Fruit fly (Drosophila melanogaster) whole organism, embryonic: Measurements from ENCODE around the gene CG18281.
"Not testable (repeated sequence)": the region's sequence is repeated elsewhere in the genome, so short reads cannot be mapped to it uniquely, and the experiment has no call there.

Experiments used
- CG10321 ChIP-seq: fragments of 200-800 bp; sonication (Bioruptor generic); IDR thresholded peaks from 2 replicates; pipeline ENCODE4 v1.3.6; 2022; ENCODE audit warnings: missing biosample characterization, missing genetic modification characterization
- CG11093 ChIP-seq: fragments of 200-800 bp; sonication (Bioruptor generic); IDR thresholded peaks from 3 replicates; pipeline ENCODE4 v1.3.6; 2022; ENCODE audit warnings: missing biosample characterization, missing genetic modification characterization
- CG11696 ChIP-seq: fragments of 200-800 bp; sonication (Bioruptor generic); IDR thresholded peaks from 2 replicates; pipeline ENCODE4 v1.3.6; 2022; ENCODE audit warnings: missing biosample characterization, missing genetic modification characterization
- CG14860 ChIP-seq: fragments of 200-800 bp; sonication (Bioruptor generic); IDR thresholded peaks from 3 replicates; pipeline ENCODE4 v1.3.6; 2022; ENCODE audit warnings: missing biosample characterization, missing genetic modification characterization; ENCODE audit not compliant: partially characterized antibody
- CG15696 ChIP-seq: fragments of 200-800 bp; sonication (Bioruptor generic); optimal IDR thresholded peaks from 2 replicates; lab custom pipeline; 2019; ENCODE audit warnings: missing biosample characterization, mild to moderate bottlenecking, missing genetic modification characterization, moderate library complexity
- CG16779 ChIP-seq: fragments of 200-800 bp; sonication (Bioruptor generic); IDR thresholded peaks from 2 replicates; pipeline ENCODE4 v1.3.6; 2022; ENCODE audit warnings: missing biosample characterization, missing genetic modification characterization
- CG16813 ChIP-seq: fragments of 200-800 bp; sonication (Bioruptor generic); IDR thresholded peaks from 3 replicates; pipeline ENCODE4 v1.3.6; 2022; ENCODE audit warnings: missing biosample characterization, missing genetic modification characterization; ENCODE audit not compliant: partially characterized antibody
- CG17385 ChIP-seq: fragments of 200-800 bp; sonication (Bioruptor generic); optimal IDR thresholded peaks from 3 replicates; lab custom pipeline; 2018; ENCODE audit warnings: missing biosample characterization, mild to moderate bottlenecking, missing genetic modification characterization
- CG18476 ChIP-seq: fragments of 200-800 bp; sonication (Bioruptor generic); optimal IDR thresholded peaks from 2 replicates; lab custom pipeline; 2016; ENCODE audit warnings: missing biosample characterization, mild to moderate bottlenecking, missing genetic modification characterization
- CG34376 ChIP-seq: fragments of 200-800 bp; sonication (Bioruptor generic); optimal IDR thresholded peaks from 2 replicates; lab custom pipeline; 2018; ENCODE audit warnings: missing biosample characterization, mild to moderate bottlenecking, missing genetic modification characterization
- CG5953 ChIP-seq: fragments of 200-800 bp; sonication (Bioruptor generic); IDR thresholded peaks from 2 replicates; pipeline ENCODE4 v1.3.6; 2022; ENCODE audit warnings: missing biosample characterization, missing genetic modification characterization
- CG6791 ChIP-seq: fragments of 200-800 bp; sonication (Bioruptor generic); IDR thresholded peaks from 3 replicates; pipeline ENCODE4 v1.3.6; 2022; ENCODE audit warnings: missing biosample characterization, missing genetic modification characterization; ENCODE audit not compliant: partially characterized antibody
- CG7963 ChIP-seq: fragments of 200-800 bp; sonication (Bioruptor generic); IDR thresholded peaks from 3 replicates; pipeline ENCODE4 v1.3.6; 2022; ENCODE audit warnings: missing biosample characterization, missing genetic modification characterization; ENCODE audit not compliant: partially characterized antibody
- CG7987 ChIP-seq: fragments of 200-800 bp; sonication (Bioruptor generic); optimal IDR thresholded peaks from 2 replicates; lab custom pipeline; 2018; ENCODE audit warnings: missing biosample characterization, mild to moderate bottlenecking, missing genetic modification characterization, moderate library complexity
- CG9727 ChIP-seq: fragments of 200-800 bp; sonication (Bioruptor generic); optimal IDR thresholded peaks from 3 replicates; lab custom pipeline; 2017; ENCODE audit warnings: missing biosample characterization, mild to moderate bottlenecking, missing genetic modification characterization
- CTCF ChIP-seq: fragments of 200-800 bp; sonication (Bioruptor generic); optimal IDR thresholded peaks from 2 replicates; lab custom pipeline; 2017; ENCODE audit warnings: missing biosample characterization, mild to moderate bottlenecking, missing genetic modification characterization, moderate library complexity
- Dll ChIP-seq: fragments of 200-800 bp; sonication (Bioruptor generic); IDR thresholded peaks from 4 replicates; pipeline ENCODE4 v1.3.6; 2022; ENCODE audit warnings: missing biosample characterization, missing genetic modification characterization; ENCODE audit not compliant: partially characterized antibody
- Ets65A ChIP-seq: fragments of 200-800 bp; sonication (Bioruptor generic); peaks from one replicate; lab custom pipeline; 2016; ENCODE audit warnings: missing biosample characterization, missing genetic modification characterization
- HLH4C ChIP-seq: fragments of 200-800 bp; sonication (Bioruptor generic); IDR thresholded peaks from 3 replicates; pipeline ENCODE4 v1.3.6; 2022; ENCODE audit warnings: missing biosample characterization, missing genetic modification characterization; ENCODE audit not compliant: partially characterized antibody
- HmgZ ChIP-seq: fragments of 200-800 bp; sonication (Bioruptor generic); optimal IDR thresholded peaks from 2 replicates; lab custom pipeline; 2018; ENCODE audit warnings: missing biosample characterization, mild to moderate bottlenecking, missing genetic modification characterization
- Jarid2 ChIP-seq: fragments of 200-800 bp; sonication (Bioruptor generic); optimal IDR thresholded peaks from 3 replicates; lab custom pipeline; 2017; ENCODE audit warnings: mild to moderate bottlenecking, missing biosample characterization, missing genetic modification reagents, missing genetic modification characterization
- Myb ChIP-seq: fragments of 200-800 bp; sonication (Bioruptor generic); optimal IDR thresholded peaks from 2 replicates; lab custom pipeline; 2016; ENCODE audit warnings: missing biosample characterization, missing genetic modification characterization
- Opbp ChIP-seq: fragments of 200-800 bp; sonication (Bioruptor generic); IDR thresholded peaks from 3 replicates; pipeline ENCODE4 v1.3.6; 2022; ENCODE audit warnings: missing biosample characterization, missing genetic modification characterization; ENCODE audit not compliant: partially characterized antibody
- Scr ChIP-seq: fragments of 200-800 bp; sonication (Bioruptor generic); IDR thresholded peaks from 2 replicates; pipeline ENCODE4 v1.3.6; 2022; ENCODE audit warnings: missing biosample characterization, missing genetic modification characterization; ENCODE audit not compliant: partially characterized antibody
- Stat92E ChIP-seq, 3 experiments: fragments of >200 bp in 2 of 3; fragments of 200-800 bp in 1 of 3; sonication (Bioruptor generic) in 1 of 3; optimal IDR thresholded peaks; 2 replicates each; lab custom pipeline; 2017 to 2019; ENCODE audit warnings: missing biosample characterization in 3 of 3, missing genetic modification characterization in 3 of 3, mild to moderate bottlenecking in 1 of 3, moderate library complexity in 1 of 3
- Taf1 ChIP-seq: fragments of 200-800 bp; sonication (Bioruptor generic); IDR thresholded peaks from 2 replicates; pipeline ENCODE4 v1.3.6; 2022; ENCODE audit warnings: missing biosample characterization, missing genetic modification characterization
- br ChIP-seq: fragments of >200 bp; optimal IDR thresholded peaks from 2 replicates; lab custom pipeline; 2017
- chinmo ChIP-seq: fragments of 200-800 bp; sonication (Bioruptor generic); IDR thresholded peaks from 4 replicates; pipeline ENCODE4 v1.3.6; 2022; ENCODE audit warnings: missing biosample characterization, missing genetic modification characterization; ENCODE audit not compliant: partially characterized antibody
- ems ChIP-seq: fragments of 200-800 bp; sonication (Bioruptor generic); optimal IDR thresholded peaks from 3 replicates; lab custom pipeline; 2016; ENCODE audit warnings: missing biosample characterization, missing genetic modification characterization
- grn ChIP-seq: fragments of 200-800 bp; sonication (Bioruptor generic); optimal IDR thresholded peaks from 3 replicates; lab custom pipeline; 2017; ENCODE audit warnings: missing biosample characterization, missing genetic modification characterization
- h ChIP-seq: fragments of >200 bp; optimal IDR thresholded peaks from 2 replicates; lab custom pipeline; 2017
- inv ChIP-seq: fragments of 200-800 bp; sonication (Bioruptor generic); IDR thresholded peaks from 2 replicates; pipeline ENCODE4 v1.3.6; 2022; ENCODE audit warnings: missing biosample characterization, missing genetic modification characterization; ENCODE audit not compliant: partially characterized antibody
- kay ChIP-seq: fragments of 200-800 bp; sonication (Bioruptor generic); optimal IDR thresholded peaks from 2 replicates; lab custom pipeline; 2016; ENCODE audit warnings: missing biosample characterization, missing genetic modification characterization
- knrl ChIP-seq: fragments of 200-800 bp; sonication (Bioruptor generic); IDR thresholded peaks from 3 replicates; pipeline ENCODE4 v1.3.6; 2022; ENCODE audit warnings: missing biosample characterization, missing genetic modification characterization; ENCODE audit not compliant: partially characterized antibody
- mld ChIP-seq: fragments of 200-800 bp; sonication (Bioruptor generic); IDR thresholded peaks from 3 replicates; pipeline ENCODE4 v1.3.6; 2022; ENCODE audit warnings: missing biosample characterization, missing genetic modification characterization; ENCODE audit not compliant: partially characterized antibody
- nerfin-2 ChIP-seq: fragments of 200-800 bp; sonication (Bioruptor generic); IDR thresholded peaks from 2 replicates; pipeline ENCODE4 v1.3.6; 2022; ENCODE audit warnings: missing biosample characterization, missing genetic modification characterization; ENCODE audit not compliant: partially characterized antibody
- otp ChIP-seq: fragments of 200-800 bp; sonication (Bioruptor generic); IDR thresholded peaks from 3 replicates; pipeline ENCODE4, ENCODE4 v1.3.6; 2022; ENCODE audit warnings: missing biosample characterization, missing genetic modification characterization
- phol ChIP-seq: fragments of 200-800 bp; sonication (Bioruptor generic); optimal IDR thresholded peaks from 3 replicates; lab custom pipeline; 2018; ENCODE audit warnings: missing biosample characterization, mild to moderate bottlenecking, missing genetic modification characterization, moderate library complexity
- sens ChIP-seq: fragments of 200-800 bp; sonication (Bioruptor generic); peaks from one replicate; lab custom pipeline; 2016; ENCODE audit warnings: missing biosample characterization, missing genetic modification characterization
- slbo ChIP-seq: fragments of 200-800 bp; sonication (Bioruptor generic); IDR thresholded peaks from 2 replicates; pipeline ENCODE4 v1.3.6; 2022; ENCODE audit warnings: missing biosample characterization, missing genetic modification characterization
- tna ChIP-seq: fragments of 200-800 bp; sonication (Bioruptor generic); IDR thresholded peaks from 2 replicates; pipeline ENCODE4 v1.3.6; 2022; ENCODE audit warnings: missing biosample characterization, missing genetic modification characterization; ENCODE audit not compliant: partially characterized antibody
- trem ChIP-seq: fragments of 200-800 bp; optimal IDR thresholded peaks from 3 replicates; lab custom pipeline; 2019; ENCODE audit warnings: missing biosample characterization, mild to moderate bottlenecking, missing genetic modification characterization, moderate library complexity
- tup ChIP-seq: fragments of 200-800 bp; sonication (Bioruptor generic); optimal IDR thresholded peaks from 2 replicates; lab custom pipeline; 2016; ENCODE audit warnings: missing biosample characterization, mild to moderate bottlenecking, missing genetic modification characterization, moderate library complexity
- vfl ChIP-seq: fragments of 200-800 bp; sonication (Bioruptor generic); optimal IDR thresholded peaks from 2 replicates; lab custom pipeline; 2016; ENCODE audit warnings: missing biosample characterization, missing genetic modification characterization
- vnd ChIP-seq: fragments of 200-800 bp; sonication (Bioruptor generic); IDR thresholded peaks from 3 replicates; pipeline ENCODE4 v1.3.6; 2022; ENCODE audit warnings: missing biosample characterization, missing genetic modification characterization; ENCODE audit not compliant: partially characterized antibody

CG18281 gene

dm6 chr3L:20503256-20503655, 3.6 kb downstream of the CG18281 start:
- TF ChIP-seq kay (GFP tag; lab: Kevin White, UChicago) (no peak), CG7963 (GFP tag; lab: Robert Waterston, UW) (peak; percentile 42; the same call in 2 of the 3 replicates), CG16813 (GFP tag; lab: Robert Waterston, UW) (peak; percentile 78), Dll (GFP tag; lab: Robert Waterston, UW) (0 out of 4 replicates have a peak, but pooled peaks have one; percentile 24), Ets65A (GFP tag; lab: Kevin White, UChicago) (peak; percentile 52), nerfin-2 (GFP tag; lab: Robert Waterston, UW) (peak; percentile 54), CG10321 (GFP tag; lab: Robert Waterston, UW) (no peak), tna (GFP tag; lab: Robert Waterston, UW) (peak; percentile 50; the same call in 1 of the 2 replicates), HLH4C (GFP tag; lab: Robert Waterston, UW) (peak; percentile 62; the same call in 2 of the 3 replicates), mld (GFP tag; lab: Robert Waterston, UW) (0 out of 3 replicates have a peak, but pooled peaks have one; percentile 35), CG15696 (tag; lab: Kevin White, UChicago) (no peak), vnd (0 out of 3 replicates have a peak, but pooled peaks have one; percentile 36), knrl (GFP tag; lab: Robert Waterston, UW) (peak; percentile 11; the same call in 1 of the 3 replicates), CG16779 (no peak), Scr (peak; percentile 46), inv (GFP tag; lab: Robert Waterston, UW) (peak; percentile 25; the same call in 1 of the 2 replicates), CG14860 (GFP tag; lab: Robert Waterston, UW) (peak; percentile 58; the same call in 2 of the 3 replicates), CG6791 (GFP tag; lab: Robert Waterston, UW) (peak; percentile 54; the same call in 2 of the 3 replicates)

- TF ChIP-seq CG5953 (GFP tag; lab: Robert Waterston, UW); Taf1 (GFP tag; lab: Robert Waterston, UW); phol (tag; lab: Kevin White, UChicago): not testable (repeated sequence)
These were observed 4.2 kb downstream of the CG18281 start, which contains the start of gene CG17637 for dm6 chr3L:20503886-20504285. Gene CG17637, plus strand, starts transcription at chr3L:20504186.

dm6 chr3L:20505732-20506131, 6.1 kb downstream of the CG18281 start, which contains the start of gene CG5078:
Gene CG5078, plus strand, starts transcription at chr3L:20506032.
- TF ChIP-seq sens (GFP tag; lab: Kevin White, UChicago) (peak; percentile 2), tup (GFP tag; lab: Kevin White, UChicago) (no peak), Ets65A (GFP tag; lab: Kevin White, UChicago) (peak; percentile 66)
- TF ChIP-seq, all 482 proteins: peak for 2

DNA sequence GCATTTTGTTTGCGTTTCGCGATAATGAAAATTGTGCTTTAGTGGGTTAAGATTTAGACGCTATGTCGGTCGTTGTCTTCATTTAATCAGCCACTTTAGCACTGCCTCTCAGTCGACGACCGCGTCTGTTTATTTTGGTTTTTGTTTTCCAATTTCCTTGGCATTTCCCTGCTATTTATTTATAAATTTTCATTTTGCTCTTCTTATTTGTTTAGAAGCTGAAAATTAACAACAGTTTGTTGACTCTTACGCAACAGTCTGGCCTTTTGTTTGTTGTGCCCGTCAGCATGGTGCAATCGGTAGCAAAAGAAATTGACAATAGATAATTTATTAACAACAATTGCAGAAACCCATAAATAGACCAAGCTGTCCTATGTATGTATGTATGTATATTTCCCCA, 7.9 kb downstream of the CG18281 start:
- TF ChIP-seq CG34376 (no peak), CG18476 (GFP tag; lab: Kevin White, UChicago) (no peak), CG17385 (GFP tag; lab: Kevin White, UChicago) (no peak), Jarid2 (GFP tag; lab: Kevin White, UChicago) (no peak), h (lab: Kevin White, UChicago) (no peak), HmgZ (tag; lab: Kevin White, UChicago) (no peak), otp (GFP tag; lab: Robert Waterston, UW) (0 out of 3 replicates have a peak, but pooled peaks have one; percentile 28), vfl (GFP tag; lab: Kevin White, UChicago) (no peak), chinmo (GFP tag; lab: Robert Waterston, UW) (no peak), slbo (GFP tag; lab: Robert Waterston, UW) (no peak), CG9727 (no peak), ems (GFP tag; lab: Kevin White, UChicago) (no peak), Myb (no peak), br (lab: Kevin White, UChicago) (no peak), Opbp (GFP tag; lab: Robert Waterston, UW) (no peak), CG7987 (GFP tag; lab: Kevin White, UChicago) (peak; percentile 1), CG11696 (no peak), grn (GFP tag; lab: Kevin White, UChicago) (no peak), Stat92E (GFP tag; optimal IDR thresholded peaks at IDR 0.05; lab: Kevin White, UChicago) (no peak), CG11093 (GFP tag; lab: Robert Waterston, UW) (no peak), CTCF (GFP tag; lab: Kevin White, UChicago) (no peak), trem (tag; lab: Kevin White, UChicago) (peak; percentile 10), knrl (GFP tag; lab: Robert Waterston, UW) (no peak)
